Worm (Caenorhabditis elegans): ENCODE measurements around the gene tag-124.

DNA sequence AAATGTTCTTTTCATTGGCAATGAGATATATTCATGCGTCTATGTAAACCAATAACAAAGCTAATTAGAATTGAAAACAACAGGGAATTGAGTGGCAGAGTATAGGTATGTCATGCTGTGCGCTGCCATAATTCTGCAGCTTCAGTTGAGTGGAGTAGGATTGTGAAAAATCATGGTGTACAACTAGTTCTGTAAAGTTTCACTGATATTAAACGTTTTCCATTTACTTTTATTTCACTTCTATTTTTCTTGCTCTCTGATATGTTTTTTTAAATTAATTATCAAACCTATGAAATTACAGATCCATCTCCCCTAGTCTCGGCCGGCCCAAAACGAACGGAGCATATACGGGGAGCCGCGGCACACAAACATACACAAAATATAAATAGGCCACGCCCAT lies 15.4 kb upstream of the tag-124 start, which contains the start of gene exc-7:
- TF ChIP-seq ces-1 (GFP tag; optimal IDR thresholded peaks at IDR 0.05), result no peak
- TF ChIP-seq unc-130 (GFP tag; optimal IDR thresholded peaks at IDR 0.05), result no peak
- no peak for TF ChIP-seq F37D6.2 (tag; optimal IDR thresholded peaks at IDR 0.05)
- TF ChIP-seq lin-15B (tag; optimal IDR thresholded peaks at IDR 0.05), result no peak
- TF ChIP-seq fkh-10 (GFP tag; optimal IDR thresholded peaks at IDR 0.05), result no peak
- TF ChIP-seq zip-2 (tag; optimal IDR thresholded peaks at IDR 0.05), result no peak
- TF ChIP-seq nhr-76 (tag; optimal IDR thresholded peaks at IDR 0.05), result no peak

Data from whole organism, L4 larva.